Fruit fly (Drosophila melanogaster) whole organism, embryonic: ENCODE data around the gene CG8097.

ENCODE experiments used
- Blimp-1 ChIP-seq: fragments of 200-800 bp; sonication (Bioruptor generic); optimal IDR thresholded peaks from 3 replicates; lab custom pipeline; 2018; ENCODE audit warnings: missing biosample characterization, missing genetic modification characterization, mild to moderate bottlenecking, moderate library complexity, missing genetic modification reagents
- CG10431 ChIP-seq: fragments of 200-800 bp; sonication (Bioruptor generic); optimal IDR thresholded peaks from 3 replicates; lab custom pipeline; 2018; ENCODE audit warnings: missing biosample characterization, mild to moderate bottlenecking, missing genetic modification characterization
- CG11247 ChIP-seq: fragments of 200-800 bp; sonication (Bioruptor generic); IDR thresholded peaks from 2 replicates; pipeline ENCODE4 v1.3.6; 2022; ENCODE audit warnings: missing biosample characterization, missing genetic modification characterization
- CG11504 ChIP-seq: fragments of 200-800 bp; sonication (Bioruptor generic); optimal IDR thresholded peaks from 3 replicates; lab custom pipeline; 2019; ENCODE audit warnings: missing biosample characterization, mild to moderate bottlenecking, missing genetic modification characterization, moderate library complexity
- CG11560 ChIP-seq: fragments of 200-800 bp; sonication (Bioruptor generic); IDR thresholded peaks from 3 replicates; pipeline ENCODE4 v1.3.6; 2022; ENCODE audit warnings: missing biosample characterization, missing genetic modification characterization
- CG11695 ChIP-seq: fragments of 200-800 bp; sonication (Bioruptor generic); IDR thresholded peaks from 3 replicates; pipeline ENCODE4 v1.3.6; 2022; ENCODE audit warnings: missing biosample characterization, missing genetic modification characterization
- CG12299 ChIP-seq: fragments of 200-800 bp; sonication (Bioruptor generic); optimal IDR thresholded peaks from 2 replicates; lab custom pipeline; 2018; ENCODE audit warnings: missing biosample characterization, mild to moderate bottlenecking, missing genetic modification characterization
- CG13287 ChIP-seq: fragments of 200-800 bp; sonication (Bioruptor generic); IDR thresholded peaks from 2 replicates; pipeline ENCODE4 v1.3.6; 2022; ENCODE audit warnings: missing biosample characterization, missing genetic modification characterization; ENCODE audit not compliant: partially characterized antibody
- CG16863 ChIP-seq: fragments of 200-800 bp; sonication (Bioruptor generic); optimal IDR thresholded peaks from 3 replicates; lab custom pipeline; 2016; ENCODE audit warnings: missing biosample characterization, missing genetic modification characterization
- CG2129 ChIP-seq: fragments of 200-800 bp; sonication (Bioruptor generic); IDR thresholded peaks from 2 replicates; pipeline ENCODE4 v1.3.6; 2022; ENCODE audit warnings: missing biosample characterization, missing genetic modification characterization; ENCODE audit not compliant: partially characterized antibody
- CG30431 ChIP-seq: fragments of 200-800 bp; sonication (Bioruptor generic); optimal IDR thresholded peaks from 2 replicates; lab custom pipeline; 2017; ENCODE audit warnings: missing biosample characterization, missing genetic modification characterization
- CG42726 ChIP-seq: fragments of 200-800 bp; sonication (Bioruptor generic); IDR thresholded peaks from 2 replicates; pipeline ENCODE4 v1.3.6; 2022; ENCODE audit warnings: missing biosample characterization, missing genetic modification characterization; ENCODE audit not compliant: partially characterized antibody
- CG4404 ChIP-seq: fragments of 200-800 bp; sonication (Bioruptor generic); IDR thresholded peaks from 2 replicates; pipeline ENCODE4 v1.3.6; 2022; ENCODE audit warnings: missing biosample characterization, missing genetic modification characterization
- CG4707 ChIP-seq: fragments of 200-800 bp; sonication (Bioruptor generic); optimal IDR thresholded peaks from 2 replicates; lab custom pipeline; 2018; ENCODE audit warnings: missing biosample characterization, mild to moderate bottlenecking, missing genetic modification characterization, moderate library complexity
- CG4730 ChIP-seq: fragments of 200-800 bp; sonication (Bioruptor generic); IDR thresholded peaks from 2 replicates; pipeline ENCODE4 v1.3.6; 2022; ENCODE audit warnings: missing biosample characterization, missing genetic modification characterization
- CG6272 ChIP-seq: fragments of 200-800 bp; sonication (Bioruptor generic); IDR thresholded peaks from 2 replicates; pipeline ENCODE4 v1.3.6; 2022; ENCODE audit warnings: missing biosample characterization, missing genetic modification characterization
- CG7839 ChIP-seq: fragments of 200-800 bp; sonication (Bioruptor generic); optimal IDR thresholded peaks from 3 replicates; lab custom pipeline; 2018; ENCODE audit warnings: missing biosample characterization, mild to moderate bottlenecking, missing genetic modification characterization, moderate library complexity
- CG8281 ChIP-seq: fragments of 200-800 bp; sonication (Bioruptor generic); optimal IDR thresholded peaks from 2 replicates; lab custom pipeline; 2018; ENCODE audit warnings: missing biosample characterization, mild to moderate bottlenecking, missing genetic modification characterization, moderate library complexity
- CG9817 ChIP-seq: fragments of 200-800 bp; sonication (Bioruptor generic); optimal IDR thresholded peaks from 2 replicates; lab custom pipeline; 2018; ENCODE audit warnings: missing biosample characterization, mild to moderate bottlenecking, missing genetic modification characterization, moderate library complexity
- CTCF ChIP-seq: fragments of 200-800 bp; sonication (Bioruptor generic); optimal IDR thresholded peaks from 2 replicates; lab custom pipeline; 2017; ENCODE audit warnings: missing biosample characterization, mild to moderate bottlenecking, missing genetic modification characterization, moderate library complexity
- D19B ChIP-seq: fragments of 200-800 bp; sonication (Bioruptor generic); optimal IDR thresholded peaks from 2 replicates; lab custom pipeline; 2017; ENCODE audit warnings: missing biosample characterization, mild to moderate bottlenecking, missing genetic modification characterization
- Dip2 ChIP-seq: fragments of 200-800 bp; sonication (Bioruptor generic); IDR thresholded peaks from 2 replicates; pipeline ENCODE4 v1.3.6; 2022; ENCODE audit warnings: missing biosample characterization, missing genetic modification characterization
- Dip3 ChIP-seq: fragments of 200-800 bp; sonication (Bioruptor generic); optimal IDR thresholded peaks from 3 replicates; lab custom pipeline; 2016; ENCODE audit warnings: missing biosample characterization, missing genetic modification characterization
- Dref ChIP-seq: fragments of 200-800 bp; sonication (Bioruptor generic); IDR thresholded peaks from 2 replicates; pipeline ENCODE4 v1.3.6; 2022; ENCODE audit warnings: missing biosample characterization, missing genetic modification characterization
- Meics ChIP-seq: fragments of 200-800 bp; sonication (Bioruptor generic); optimal IDR thresholded peaks from 2 replicates; lab custom pipeline; 2017; ENCODE audit warnings: missing biosample characterization, mild to moderate bottlenecking, missing genetic modification characterization
- Opbp ChIP-seq: fragments of 200-800 bp; sonication (Bioruptor generic); IDR thresholded peaks from 3 replicates; pipeline ENCODE4 v1.3.6; 2022; ENCODE audit warnings: missing biosample characterization, missing genetic modification characterization; ENCODE audit not compliant: partially characterized antibody
- Ptx1 ChIP-seq: fragments of 200-800 bp; sonication (Bioruptor generic); IDR thresholded peaks from 2 replicates; pipeline ENCODE4 v1.3.6; 2022; ENCODE audit warnings: missing biosample characterization, missing genetic modification characterization
- Ravus ChIP-seq: fragments of 200-800 bp; sonication (Bioruptor generic); IDR thresholded peaks from 2 replicates; pipeline ENCODE4 v1.3.6; 2022; ENCODE audit warnings: missing biosample characterization, missing genetic modification characterization
- Ssrp ChIP-seq: fragments of 200-800 bp; sonication (Bioruptor generic); optimal IDR thresholded peaks from 2 replicates; lab custom pipeline; 2018; ENCODE audit warnings: missing biosample characterization, mild to moderate bottlenecking, missing genetic modification characterization, moderate library complexity
- az2 ChIP-seq: fragments of 200-800 bp; sonication (Bioruptor generic); optimal IDR thresholded peaks from 3 replicates; lab custom pipeline; 2016; ENCODE audit warnings: missing biosample characterization, missing genetic modification characterization
- bcd ChIP-seq: fragments of 200-800 bp; sonication (Bioruptor generic); optimal IDR thresholded peaks from 2 replicates; lab custom pipeline; 2017; ENCODE audit warnings: missing biosample characterization, mild to moderate bottlenecking, missing genetic modification characterization
- bsh ChIP-seq, 2 experiments: fragments of 200-800 bp; sonication (Bioruptor generic); optimal IDR thresholded peaks; 2 replicates each; lab custom pipeline; 2017 to 2018; ENCODE audit warnings: mild to moderate bottlenecking in 2 of 2, missing biosample characterization in 2 of 2, missing genetic modification characterization in 2 of 2, moderate library complexity in 1 of 2
- cad ChIP-seq: fragments of >200 bp; optimal IDR thresholded peaks from 2 replicates; lab custom pipeline; 2017; ENCODE audit warnings: missing biosample characterization, missing genetic modification characterization
- cg ChIP-seq: fragments of 200-800 bp; sonication (Bioruptor generic); optimal IDR thresholded peaks from 3 replicates; lab custom pipeline; 2019; ENCODE audit warnings: missing biosample characterization, mild to moderate bottlenecking, missing genetic modification characterization, moderate library complexity
- crol ChIP-seq: fragments of 200-800 bp; sonication (Bioruptor generic); IDR thresholded peaks from 2 replicates; pipeline ENCODE4 v1.3.6; 2022; ENCODE audit warnings: missing biosample characterization, missing genetic modification characterization
- fd96Cb ChIP-seq: fragments of 200-800 bp; sonication (Bioruptor generic); optimal IDR thresholded peaks from 2 replicates; lab custom pipeline; 2018; ENCODE audit warnings: missing biosample characterization, mild to moderate bottlenecking, missing genetic modification characterization, moderate library complexity
- gcm2 ChIP-seq: fragments of 200-800 bp; sonication (Bioruptor generic); optimal IDR thresholded peaks from 2 replicates; lab custom pipeline; 2016; ENCODE audit warnings: missing biosample characterization, missing genetic modification characterization
- gfzf ChIP-seq: fragments of 200-800 bp; sonication (Bioruptor generic); optimal IDR thresholded peaks from 2 replicates; lab custom pipeline; 2016; ENCODE audit warnings: missing biosample characterization, mild to moderate bottlenecking, missing genetic modification characterization, moderate library complexity
- grn ChIP-seq: fragments of 200-800 bp; sonication (Bioruptor generic); optimal IDR thresholded peaks from 3 replicates; lab custom pipeline; 2017; ENCODE audit warnings: missing biosample characterization, missing genetic modification characterization
- gsb ChIP-seq: fragments of 200-800 bp; sonication (Bioruptor generic); IDR thresholded peaks from 2 replicates; pipeline ENCODE4 v1.3.6; 2022; ENCODE audit warnings: missing biosample characterization, missing genetic modification characterization
- inv ChIP-seq: fragments of 200-800 bp; sonication (Bioruptor generic); IDR thresholded peaks from 2 replicates; pipeline ENCODE4 v1.3.6; 2022; ENCODE audit warnings: missing biosample characterization, missing genetic modification characterization; ENCODE audit not compliant: partially characterized antibody
- lab ChIP-seq: fragments of 200-800 bp; sonication (Bioruptor generic); optimal IDR thresholded peaks from 3 replicates; lab custom pipeline; 2017; ENCODE audit warnings: missing biosample characterization, missing genetic modification characterization, mild to moderate bottlenecking, moderate library complexity, missing genetic modification reagents
- lbe ChIP-seq: fragments of 200-800 bp; sonication (Bioruptor generic); optimal IDR thresholded peaks from 2 replicates; lab custom pipeline; 2016; ENCODE audit warnings: missing biosample characterization, mild to moderate bottlenecking, missing genetic modification characterization
- pb ChIP-seq: fragments of 200-800 bp; sonication (Bioruptor generic); optimal IDR thresholded peaks from 3 replicates; lab custom pipeline; 2016; ENCODE audit warnings: missing biosample characterization, missing genetic modification characterization
- pita ChIP-seq: fragments of 200-800 bp; sonication (Bioruptor generic); optimal IDR thresholded peaks from 2 replicates; lab custom pipeline; 2017; ENCODE audit warnings: missing biosample characterization, mild to moderate bottlenecking, missing genetic modification characterization
- psq ChIP-seq: fragments of 200-800 bp; sonication (Bioruptor generic); optimal IDR thresholded peaks from 2 replicates; lab custom pipeline; 2017; ENCODE audit warnings: missing biosample characterization, missing genetic modification characterization
- ro ChIP-seq: fragments of 200-800 bp; sonication (Bioruptor generic); IDR thresholded peaks from 2 replicates; pipeline ENCODE4 v1.3.6; 2022; ENCODE audit warnings: missing biosample characterization, missing genetic modification characterization
- run ChIP-seq: fragments of 200-800 bp; sonication (Bioruptor generic); optimal IDR thresholded peaks from 3 replicates; lab custom pipeline; 2018; ENCODE audit warnings: missing biosample characterization, mild to moderate bottlenecking, missing genetic modification characterization
- so ChIP-seq: fragments of 200-800 bp; sonication (Bioruptor generic); IDR thresholded peaks from 3 replicates; pipeline ENCODE4 v1.3.6; 2022; ENCODE audit warnings: missing biosample characterization, missing genetic modification characterization
- ttk ChIP-seq: fragments of 200-800 bp; sonication (Bioruptor generic); IDR thresholded peaks from 2 replicates; pipeline ENCODE4 v2.1.2; 2022; ENCODE audit warnings: missing biosample characterization, missing genetic modification characterization

The CG8097 gene

DNA sequence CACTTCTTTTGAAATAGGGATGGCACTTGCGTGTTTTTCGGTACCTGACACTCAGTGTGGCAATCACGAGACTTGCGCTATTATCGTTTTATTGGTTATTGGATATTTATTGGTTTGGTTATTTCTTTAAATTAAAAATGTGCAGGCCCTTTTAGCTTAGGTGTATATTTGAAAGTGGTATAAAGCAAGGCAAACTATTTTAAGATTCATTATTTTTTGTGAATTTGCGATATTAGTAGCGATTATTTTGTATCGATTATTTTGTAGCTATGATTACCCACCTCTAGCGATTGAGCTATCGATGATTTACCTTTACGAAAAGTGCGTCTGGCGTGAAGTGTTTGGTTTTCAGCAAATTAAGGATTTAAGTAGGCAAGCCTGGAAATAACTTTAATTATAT is at the start of gene CG8097, which contains the start of gene CG9215 (continued):
- TF ChIP-seq lbe (GFP tag; lab: Kevin White, UChicago) (peak; percentile 31), bcd (GFP tag; lab: Kevin White, UChicago) (no peak), run (no peak), CG11504 (no peak), CG11695 (GFP tag; lab: Robert Waterston, UW) (no peak), CG30431 (no peak), CG16863 (GFP tag; lab: Kevin White, UChicago) (peak; percentile 29), gsb (GFP tag; lab: Robert Waterston, UW) (no peak), crol (GFP tag; lab: Robert Waterston, UW) (no peak), CG6272 (GFP tag; lab: Robert Waterston, UW) (peak; percentile 31), gfzf (GFP tag; lab: Kevin White, UChicago) (peak; percentile 36), inv (peak; percentile 95), Opbp (GFP tag; lab: Robert Waterston, UW) (peak; percentile 84), az2 (GFP tag; lab: Kevin White, UChicago) (peak; percentile 18), fd96Cb (tag; lab: Kevin White, UChicago) (no peak), Dip2 (GFP tag; lab: Robert Waterston, UW) (no peak), gcm2 (GFP tag; lab: Kevin White, UChicago) (no peak), ttk (GFP tag; lab: Robert Waterston, UW) (no peak), CG4707 (GFP tag; lab: Kevin White, UChicago) (no peak)

- TF ChIP-seq D19B (GFP tag; lab: Kevin White, UChicago) (no peak), Ravus (no peak), grn (GFP tag; lab: Kevin White, UChicago) (peak; percentile 21), so (no peak), Ssrp (tag; lab: Kevin White, UChicago) (no peak), CG10431 (GFP tag; lab: Kevin White, UChicago) (no peak), CTCF (no peak), crol (GFP tag; lab: Robert Waterston, UW) (peak; percentile 76), cad (GFP tag; lab: Kevin White, UChicago) (no peak), CG7839 (tag; lab: Kevin White, UChicago) (peak; percentile 40), cg (no peak), bsh (GFP tag; optimal IDR thresholded peaks at IDR 0.05; lab: Kevin White, UChicago) (peak in 1 of 2 experiments; percentile 33), CG11504 (peak; percentile 21), CG11560 (tag; lab: Robert Waterston, UW) (no peak), CG4404 (GFP tag; lab: Robert Waterston, UW) (no peak), CG8281 (tag; lab: Kevin White, UChicago) (peak; percentile 38), lab (peak; percentile 41), CG4730 (no peak), CG11247 (GFP tag; lab: Robert Waterston, UW) (no peak), Blimp-1 (peak; percentile 25), Meics (no peak), Ptx1 (no peak), CG9817 (tag; lab: Kevin White, UChicago) (no peak), CG42726 (GFP tag; lab: Robert Waterston, UW) (no peak), Dref (no peak), CG12299 (tag; lab: Kevin White, UChicago) (no peak), psq (GFP tag; lab: Kevin White, UChicago) (no peak), CG2129 (GFP tag; lab: Robert Waterston, UW) (no peak), ro (GFP tag; lab: Robert Waterston, UW) (no peak), Opbp (GFP tag; lab: Robert Waterston, UW) (no peak), Dip3 (GFP tag; lab: Kevin White, UChicago) (no peak), CG13287 (GFP tag; lab: Robert Waterston, UW) (no peak), pita (GFP tag; lab: Kevin White, UChicago) (no peak), pb (GFP tag; lab: Kevin White, UChicago) (no peak)
Observed at dm6 chrX:15539856-15540488, 43.0 kb upstream of the CG8097 start.
